Worm (Caenorhabditis elegans) whole organism, early embryonic: ENCODE data around the gene rnh-1.0.

Experiments
- ama-1 ChIP-seq: fragments of 150-350 bp; optimal IDR thresholded peaks from 2 replicates; lab custom pipeline; 2014
- hnd-1 ChIP-seq: sonication (generic microtip); optimal IDR thresholded peaks from 2 replicates; lab custom pipeline; 2016; ENCODE audit warnings: missing genetic modification characterization, missing compliant biosample characterization

DNA sequence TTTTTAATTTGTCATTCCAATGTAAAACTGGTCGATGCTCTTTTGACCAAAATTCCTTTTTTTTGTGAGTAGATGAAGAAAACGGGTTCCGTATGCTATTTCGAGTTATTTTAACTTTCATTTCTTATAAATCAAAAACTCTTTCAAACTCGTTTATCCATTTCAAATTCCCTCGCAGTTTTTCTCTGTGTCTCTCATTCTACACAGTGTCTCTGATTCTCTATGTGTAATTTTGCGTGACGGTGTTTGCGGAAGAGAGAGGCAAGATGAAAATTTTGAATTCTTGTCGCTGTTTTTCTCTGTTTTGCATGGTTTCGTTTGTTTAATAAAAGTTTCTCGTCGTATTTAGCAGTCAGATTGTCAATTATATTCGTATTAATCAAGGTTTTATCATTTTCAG is 4.0 kb downstream of the rnh-1.0 start, which contains the start of gene citk-2:
- TF ChIP-seq hnd-1 (no peak), ama-1 (no peak)
